Worm (Caenorhabditis elegans) whole organism, L3 larva: ENCODE measurements around the gene tut-1.

Experiments
- R02D3.7 ChIP-seq: fragments of 150-350 bp; optimal IDR thresholded peaks from 2 replicates; lab custom pipeline; 2014; ENCODE audit warnings: missing biosample characterization, missing genetic modification characterization
- lsy-12 ChIP-seq: sonication (generic microtip); optimal IDR thresholded peaks from 2 replicates; lab custom pipeline; 2016; ENCODE audit warnings: mild to moderate bottlenecking, missing genetic modification characterization, missing compliant biosample characterization
- mdl-1 ChIP-seq: fragments of 150-350 bp; optimal IDR thresholded peaks from 2 replicates; lab custom pipeline; 2014; ENCODE audit warnings: missing biosample characterization, missing genetic modification characterization
- sea-2 ChIP-seq: fragments of 150-350 bp; sonication (generic microtip); optimal IDR thresholded peaks from 4 replicates; lab custom pipeline; 2014; ENCODE audit warnings: missing biosample characterization, missing genetic modification reagents, missing genetic modification characterization

The tut-1 gene

DNA sequence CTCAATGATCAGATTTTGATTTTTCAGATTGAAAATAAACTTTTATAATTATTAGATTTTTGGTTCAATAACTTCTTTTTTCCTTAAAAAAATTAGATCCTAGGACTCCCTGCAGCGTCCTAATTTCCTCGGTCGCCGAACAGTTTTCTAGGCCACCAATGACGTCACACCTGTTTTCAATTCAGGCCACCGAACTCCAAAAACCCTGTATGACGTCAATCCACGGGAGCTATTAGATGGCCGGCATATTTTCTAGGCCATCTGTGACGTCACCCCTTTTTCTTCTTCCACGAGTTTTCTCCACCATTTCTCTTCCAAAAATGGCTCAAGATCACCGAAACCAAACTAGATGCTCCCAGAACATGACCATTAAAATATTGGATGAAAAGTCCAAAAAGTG is 50.2 kb downstream of the tut-1 start:
- TF ChIP-seq sea-2 (GFP tag; lab: Kevin White, UChicago) (no peak), R02D3.7 (tag; lab: Kevin White, UChicago) (no peak), lsy-12 (tag; lab: Kevin White, UChicago) (no peak), mdl-1 (tag; lab: Kevin White, UChicago) (no peak)
- TF ChIP-seq, all 47 proteins: peak for 0
